Worm (Caenorhabditis elegans) whole organism, L1 larva: Measurements from ENCODE around the gene C50F7.9.
A peak's percentile ranks its signal among the peaks of the same experiment; 100 is the strongest.

Experiments
- C16A3.4 ChIP-seq: fragments of 150-350 bp; optimal IDR thresholded peaks from 2 replicates; lab custom pipeline; 2014; ENCODE audit warnings: missing biosample characterization, missing genetic modification characterization
- C34B4.2 ChIP-seq: sonication (generic microtip); optimal IDR thresholded peaks from 2 replicates; lab custom pipeline; 2017; ENCODE audit warnings: mild to moderate bottlenecking, missing genetic modification characterization, missing compliant biosample characterization
- F16B12.6 ChIP-seq: fragments of 150-350 bp; optimal IDR thresholded peaks from 2 replicates; lab custom pipeline; 2014; ENCODE audit warnings: missing biosample characterization, missing genetic modification characterization
- Y116A8C.19 ChIP-seq: sonication (generic microtip); optimal IDR thresholded peaks from 2 replicates; lab custom pipeline; 2016; ENCODE audit warnings: missing compliant biosample characterization, missing genetic modification characterization, borderline replicate concordance
- alr-1 ChIP-seq: fragments of 200-800 bp; sonication (Bioruptor generic); optimal IDR thresholded peaks from 2 replicates; lab custom pipeline; 2018; ENCODE audit warnings: borderline replicate concordance, mild to moderate bottlenecking, missing genetic modification characterization, missing compliant biosample characterization
- blmp-1 ChIP-seq: fragments of 150-350 bp; optimal IDR thresholded peaks from 2 replicates; lab custom pipeline; 2014; ENCODE audit warnings: missing biosample characterization, missing genetic modification characterization
- ceh-63 ChIP-seq: fragments of 200-800 bp; sonication (Bioruptor generic); optimal IDR thresholded peaks from 2 replicates; lab custom pipeline; 2018; ENCODE audit warnings: mild to moderate bottlenecking, missing genetic modification characterization, missing compliant biosample characterization
- ceh-8 ChIP-seq: fragments of 200-800 bp; sonication (Bioruptor generic); optimal IDR thresholded peaks from 2 replicates; lab custom pipeline; 2018; ENCODE audit warnings: mild to moderate bottlenecking, missing genetic modification characterization, moderate library complexity, missing compliant biosample characterization
- ceh-82 ChIP-seq, 3 experiments: fragments of 150-350 bp in 1 of 3; sonication (generic microtip) in 2 of 3; optimal IDR thresholded peaks; 2 replicates each; lab custom pipeline; 2014 to 2017; ENCODE audit warnings: missing biosample characterization in 3 of 3, missing genetic modification characterization in 3 of 3
- ceh-90 ChIP-seq: sonication (generic microtip); optimal IDR thresholded peaks from 2 replicates; lab custom pipeline; 2016; ENCODE audit warnings: missing genetic modification characterization, missing compliant biosample characterization
- ces-1 ChIP-seq: fragments of 150-350 bp; optimal IDR thresholded peaks from 2 replicates; lab custom pipeline; 2014; ENCODE audit warnings: missing biosample characterization, missing genetic modification reagents, missing genetic modification characterization
- dpl-1 ChIP-seq, 3 experiments: fragments of 150-350 bp in 2 of 3; sonication (generic microtip) in 1 of 3; optimal IDR thresholded peaks; 2 replicates each; lab custom pipeline; 2014 to 2017; ENCODE audit warnings: missing biosample characterization in 3 of 3, missing genetic modification characterization in 3 of 3, missing genetic modification reagents in 3 of 3
- dsc-1 ChIP-seq: sonication (generic microtip); optimal IDR thresholded peaks from 2 replicates; lab custom pipeline; 2016; ENCODE audit warnings: mild to moderate bottlenecking, missing genetic modification characterization, missing compliant biosample characterization
- efl-3 ChIP-seq: fragments of 200-800 bp; sonication (Bioruptor generic); optimal IDR thresholded peaks from 2 replicates; lab custom pipeline; 2018; ENCODE audit warnings: mild to moderate bottlenecking, missing genetic modification characterization, missing compliant biosample characterization
- egl-13 ChIP-seq: sonication (generic microtip); optimal IDR thresholded peaks from 2 replicates; lab custom pipeline; 2016; ENCODE audit warnings: missing genotype, missing genetic modification reagents, missing genetic modification characterization, missing compliant biosample characterization
- egl-27 ChIP-seq, 2 experiments: fragments of 150-350 bp in 1 of 2; sonication (generic microtip); optimal IDR thresholded peaks; 3 replicates each; lab custom pipeline; 2017 to 2018; ENCODE audit warnings: missing biosample characterization in 2 of 2, missing genetic modification characterization in 2 of 2, missing genetic modification reagents in 2 of 2
- elt-2 ChIP-seq: sonication (generic microtip); optimal IDR thresholded peaks from 2 replicates; lab custom pipeline; 2016; ENCODE audit warnings: missing genetic modification characterization, mild to moderate bottlenecking, inconsistent platforms, missing compliant biosample characterization, missing genetic modification reagents
- elt-3 ChIP-seq, 6 experiments: fragments of 150-350 bp in 1 of 6; sonication (generic microtip); optimal IDR thresholded peaks; 2 replicates each; lab custom pipeline; 2017 to 2018; ENCODE audit warnings: missing biosample characterization in 6 of 6, missing genetic modification characterization in 6 of 6, inconsistent platforms in 1 of 6
- ets-5 ChIP-seq: fragments of 200-800 bp; sonication (Bioruptor generic); IDR thresholded peaks from 2 replicates; pipeline ENCODE4 v1.3.6; 2022; ENCODE audit warnings: missing genetic modification characterization, missing compliant biosample characterization
- fkh-4 ChIP-seq: sonication (generic microtip); optimal IDR thresholded peaks from 2 replicates; lab custom pipeline; 2016; ENCODE audit warnings: missing compliant biosample characterization, missing genetic modification characterization, borderline replicate concordance
- fos-1 ChIP-seq: fragments of 150-350 bp; optimal IDR thresholded peaks from 2 replicates; lab custom pipeline; 2014; ENCODE audit warnings: missing biosample characterization, missing genetic modification characterization
- hlh-17 ChIP-seq: fragments of 200-800 bp; sonication (Bioruptor generic); optimal IDR thresholded peaks from 2 replicates; lab custom pipeline; 2018; ENCODE audit warnings: missing genetic modification characterization, mild to moderate bottlenecking, missing compliant biosample characterization, moderate library complexity, borderline replicate concordance
- hpl-2 ChIP-seq: fragments of 150-350 bp; optimal IDR thresholded peaks from 2 replicates; lab custom pipeline; 2014; ENCODE audit warnings: missing biosample characterization, missing genetic modification reagents, missing genetic modification characterization
- isw-1 ChIP-seq: fragments of 200-800 bp; sonication (Bioruptor generic); IDR thresholded peaks from 2 replicates; pipeline ENCODE4 v1.3.6; 2022; ENCODE audit warnings: missing genetic modification characterization, missing compliant biosample characterization
- lin-13 ChIP-seq: fragments of 150-350 bp; optimal IDR thresholded peaks from 2 replicates; lab custom pipeline; 2014; ENCODE audit warnings: missing biosample characterization, missing genetic modification reagents, missing genetic modification characterization
- lin-35 ChIP-seq, 2 experiments: fragments of 150-350 bp; optimal IDR thresholded peaks; 2 replicates each; lab custom pipeline; 2014; ENCODE audit warnings: missing biosample characterization in 2 of 2, missing genetic modification characterization in 2 of 2, missing genetic modification reagents in 2 of 2
- lir-3 ChIP-seq: sonication (generic microtip); optimal IDR thresholded peaks from 2 replicates; lab custom pipeline; 2016; ENCODE audit warnings: mild to moderate bottlenecking, missing genetic modification characterization, moderate library complexity, missing compliant biosample characterization; ENCODE audit not compliant: poor library complexity
- lsy-2 ChIP-seq, 2 experiments: fragments of 150-350 bp; optimal IDR thresholded peaks; 2 replicates each; lab custom pipeline; 2014; ENCODE audit warnings: missing biosample characterization in 2 of 2, missing genetic modification characterization in 2 of 2
- mdl-1 ChIP-seq, 2 experiments: fragments of 150-350 bp; optimal IDR thresholded peaks; 2 replicates each; lab custom pipeline; 2014 to 2017; ENCODE audit warnings: missing biosample characterization in 2 of 2, missing genetic modification characterization in 2 of 2, inconsistent platforms in 1 of 2
- mef-2 ChIP-seq: fragments of 150-350 bp; optimal IDR thresholded peaks from 2 replicates; lab custom pipeline; 2014; ENCODE audit warnings: missing biosample characterization, missing genetic modification characterization
- mep-1 ChIP-seq: fragments of 150-350 bp; optimal IDR thresholded peaks from 2 replicates; lab custom pipeline; 2014; ENCODE audit warnings: missing biosample characterization, missing genetic modification characterization
- nhr-12 ChIP-seq: sonication (generic microtip); optimal IDR thresholded peaks from 2 replicates; lab custom pipeline; 2017; ENCODE audit warnings: missing biosample characterization, missing genetic modification characterization
- nhr-20 ChIP-seq: sonication (generic microtip); optimal IDR thresholded peaks from 2 replicates; lab custom pipeline; 2016; ENCODE audit warnings: mild to moderate bottlenecking, missing genetic modification characterization, missing compliant biosample characterization
- nhr-237 ChIP-seq: fragments of 150-350 bp; optimal IDR thresholded peaks from 2 replicates; lab custom pipeline; 2014; ENCODE audit warnings: missing biosample characterization, missing genetic modification characterization
- nhr-28 ChIP-seq: fragments of 150-350 bp; optimal IDR thresholded peaks from 2 replicates; lab custom pipeline; 2014; ENCODE audit warnings: missing biosample characterization, missing genetic modification characterization
- nhr-47 ChIP-seq: sonication (generic microtip); optimal IDR thresholded peaks from 2 replicates; lab custom pipeline; 2016; ENCODE audit warnings: mild to moderate bottlenecking, missing genetic modification characterization, moderate library complexity, missing compliant biosample characterization
- nhr-71 ChIP-seq: sonication (generic microtip); optimal IDR thresholded peaks from 2 replicates; lab custom pipeline; 2016; ENCODE audit warnings: mild to moderate bottlenecking, missing genetic modification characterization, moderate library complexity, missing compliant biosample characterization
- nhr-76 ChIP-seq: sonication (generic microtip); optimal IDR thresholded peaks from 2 replicates; lab custom pipeline; 2017; ENCODE audit warnings: missing biosample characterization, missing genetic modification characterization
- nhr-85 ChIP-seq: sonication (generic microtip); peaks from one replicate; lab custom pipeline; 2016; ENCODE audit warnings: missing genetic modification characterization, inconsistent platforms, missing compliant biosample characterization
- pag-3 ChIP-seq: sonication (generic microtip); optimal IDR thresholded peaks from 2 replicates; lab custom pipeline; 2017; ENCODE audit warnings: missing genetic modification characterization, mild to moderate bottlenecking, missing compliant biosample characterization, antibody characterized with exemption, borderline replicate concordance; ENCODE audit not compliant: insufficient read depth
- pqm-1 ChIP-seq: sonication (generic microtip); optimal IDR thresholded peaks from 3 replicates; lab custom pipeline; 2017; ENCODE audit warnings: missing biosample characterization, missing genetic modification characterization
- skn-1 ChIP-seq: fragments of 150-350 bp; optimal IDR thresholded peaks from 2 replicates; lab custom pipeline; 2014; ENCODE audit warnings: missing biosample characterization, missing genetic modification characterization
- snpc-4 ChIP-seq: fragments of 150-350 bp; optimal IDR thresholded peaks from 2 replicates; lab custom pipeline; 2014; ENCODE audit warnings: missing biosample characterization, missing genetic modification characterization
- snu-23 ChIP-seq: sonication (generic microtip); optimal IDR thresholded peaks from 2 replicates; lab custom pipeline; 2016; ENCODE audit warnings: missing genetic modification characterization, missing compliant biosample characterization
- sup-37 ChIP-seq: fragments of 200-800 bp; sonication (Bioruptor generic); optimal IDR thresholded peaks from 2 replicates; lab custom pipeline; 2018; ENCODE audit warnings: mild to moderate bottlenecking, missing genetic modification characterization, missing compliant biosample characterization
- tlp-1 ChIP-seq: fragments of 150-350 bp; optimal IDR thresholded peaks from 2 replicates; lab custom pipeline; 2014; ENCODE audit warnings: missing biosample characterization, missing genetic modification characterization
- unc-130 ChIP-seq: fragments of 150-350 bp; optimal IDR thresholded peaks from 2 replicates; lab custom pipeline; 2017; ENCODE audit warnings: missing biosample characterization, missing genetic modification characterization, inconsistent platforms
- unc-30 ChIP-seq: sonication (generic microtip); optimal IDR thresholded peaks from 2 replicates; lab custom pipeline; 2017; ENCODE audit warnings: missing biosample characterization, missing genetic modification characterization
- unc-62 ChIP-seq: fragments of 150-350 bp; optimal IDR thresholded peaks from 2 replicates; lab custom pipeline; 2014; ENCODE audit warnings: missing biosample characterization, missing genetic modification reagents, missing genetic modification characterization
- unc-86 ChIP-seq: sonication (generic microtip); optimal IDR thresholded peaks from 2 replicates; lab custom pipeline; 2016; ENCODE audit warnings: missing genetic modification characterization, missing compliant biosample characterization
- unc-98 ChIP-seq: fragments of 200-800 bp; sonication (Bioruptor generic); IDR thresholded peaks from 2 replicates; pipeline ENCODE4 v1.3.6; 2022; ENCODE audit warnings: missing genetic modification characterization, missing compliant biosample characterization
- zag-1 ChIP-seq: fragments of 150-350 bp; optimal IDR thresholded peaks from 2 replicates; lab custom pipeline; 2014; ENCODE audit warnings: missing biosample characterization, missing genetic modification characterization
- ztf-11 ChIP-seq, 2 experiments: sonication (generic microtip); optimal IDR thresholded peaks; 2 replicates each; lab custom pipeline; 2016 to 2017; ENCODE audit warnings: missing genetic modification characterization in 2 of 2, missing biosample characterization in 1 of 2, missing compliant biosample characterization in 1 of 2

Gene C50F7.9

DNA sequence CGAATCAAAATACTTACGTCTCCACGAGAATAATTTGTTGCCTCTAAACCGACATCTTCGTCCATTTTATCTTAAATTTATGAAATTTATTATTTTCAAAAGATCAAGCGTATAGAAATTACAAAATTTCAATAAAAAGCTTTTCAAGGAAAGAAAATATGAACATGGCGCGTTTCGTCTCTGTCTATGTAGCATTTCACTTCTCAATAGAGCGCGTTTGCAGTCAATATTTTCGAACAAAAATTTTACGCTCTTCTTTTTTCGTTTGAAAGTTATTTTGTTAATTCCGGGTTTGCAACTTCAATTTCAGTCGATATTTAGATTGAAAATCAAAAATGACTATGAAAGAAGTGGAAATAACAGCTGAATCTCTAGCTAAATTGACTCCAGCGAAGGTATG is 42.3 kb upstream of the C50F7.9 start, which contains the start of the genes hcf-1 and swd-2.2:
TSS of gene hcf-1 (minus strand) at position 70 of the 400 bp plus-strand sequence.
TSS of gene swd-2.2 (plus strand) at position 206 of the 400 bp plus-strand sequence.
- TF ChIP-seq unc-130 (tag; lab: Kevin White, UChicago) (no peak), ets-5 (GFP tag; lab: Robert Waterston, UW) (no peak), ceh-8 (no peak), unc-30 (tag; lab: Kevin White, UChicago) (no peak), lir-3 (tag; lab: Kevin White, UChicago) (no peak), nhr-47 (tag; lab: Kevin White, UChicago) (peak; percentile 14), nhr-237 (no peak), fos-1 (tag; lab: Kevin White, UChicago) (no peak), lin-13 (no peak), ces-1 (no peak), zag-1 (tag; lab: Kevin White, UChicago) (no peak), hlh-17 (GFP tag; lab: Kevin White, UChicago) (no peak), C16A3.4 (peak; percentile 61), sup-37 (no peak), egl-27 (tag; optimal IDR thresholded peaks at IDR 0.05; lab: Kevin White, UChicago) (no peak), hpl-2 (no peak), snpc-4 (tag; lab: Kevin White, UChicago) (no peak), nhr-71 (tag; lab: Kevin White, UChicago) (peak; percentile 26), F16B12.6 (tag; lab: Kevin White, UChicago) (peak; percentile 21), ceh-63 (GFP tag; lab: Kevin White, UChicago) (no peak), C34B4.2 (tag; lab: Kevin White, UChicago) (no peak), dsc-1 (no peak), nhr-76 (no peak), elt-3 (tag; optimal IDR thresholded peaks at IDR 0.05; lab: Kevin White, UChicago) (no peak), unc-86 (tag; lab: Kevin White, UChicago) (no peak), snu-23 (GFP tag; lab: Kevin White, UChicago) (peak; percentile 29), isw-1 (no peak), lin-35 (GFP tag; optimal IDR thresholded peaks at IDR 0.05; lab: Kevin White, UChicago) (peak; percentile 41 to 79), nhr-85 (tag; lab: Kevin White, UChicago) (peak; percentile 40), alr-1 (tag; lab: Kevin White, UChicago) (no peak), fkh-4 (tag; lab: Kevin White, UChicago) (no peak), ceh-82 (tag; optimal IDR thresholded peaks at IDR 0.05; lab: Kevin White, UChicago) (peak in 1 of 3 experiments; percentile 18), mep-1 (tag; lab: Kevin White, UChicago) (peak; percentile 48), nhr-12 (no peak), elt-2 (tag; lab: Kevin White, UChicago) (no peak), nhr-20 (tag; lab: Kevin White, UChicago) (peak; percentile 3), dpl-1 (GFP tag; optimal IDR thresholded peaks at IDR 0.05; lab: Kevin White, UChicago) (peak; percentile 41 to 77 (median 61)), pag-3 (tag; lab: Kevin White, UChicago) (no peak), mdl-1 (tag; optimal IDR thresholded peaks at IDR 0.05; lab: Kevin White, UChicago) (no peak), pqm-1 (tag; lab: Kevin White, UChicago) (no peak), nhr-28 (tag; lab: Kevin White, UChicago) (no peak), ceh-90 (tag; lab: Kevin White, UChicago) (no peak), ztf-11 (tag; optimal IDR thresholded peaks at IDR 0.05; lab: Kevin White, UChicago) (no peak), unc-98 (no peak), lsy-2 (tag; optimal IDR thresholded peaks at IDR 0.05; lab: Kevin White, UChicago) (peak; percentile 47 to 73), efl-3 (GFP tag; lab: Kevin White, UChicago) (no peak), mef-2 (tag; lab: Kevin White, UChicago) (no peak), skn-1 (tag; lab: Kevin White, UChicago) (no peak), Y116A8C.19 (tag; lab: Kevin White, UChicago) (no peak), tlp-1 (tag; lab: Kevin White, UChicago) (no peak), blmp-1 (tag; lab: Kevin White, UChicago) (peak; percentile 63), unc-62 (GFP tag; lab: Kevin White, UChicago) (no peak), egl-13 (tag; lab: Kevin White, UChicago) (no peak)
